Worm (Caenorhabditis elegans): Measurements from ENCODE around the gene evl-20.
A peak's percentile ranks its signal among the peaks of the same experiment; 100 is the strongest.

The evl-20 gene

ce11 chrII:8438791-8439287 lies 5.3 kb upstream of the evl-20 start, which contains the start of gene lips-10:
Gene lips-10 (plus strand): TSS chrII:8439168.
- peak; percentile 21 for TF ChIP-seq nhr-23 (tag; optimal IDR thresholded peaks at IDR 0.05)
- peak; percentile 80 for TF ChIP-seq nhr-25 (tag; optimal IDR thresholded peaks at IDR 0.05)
- no peak for TF ChIP-seq ceh-28 (tag; optimal IDR thresholded peaks at IDR 0.05)

DNA sequence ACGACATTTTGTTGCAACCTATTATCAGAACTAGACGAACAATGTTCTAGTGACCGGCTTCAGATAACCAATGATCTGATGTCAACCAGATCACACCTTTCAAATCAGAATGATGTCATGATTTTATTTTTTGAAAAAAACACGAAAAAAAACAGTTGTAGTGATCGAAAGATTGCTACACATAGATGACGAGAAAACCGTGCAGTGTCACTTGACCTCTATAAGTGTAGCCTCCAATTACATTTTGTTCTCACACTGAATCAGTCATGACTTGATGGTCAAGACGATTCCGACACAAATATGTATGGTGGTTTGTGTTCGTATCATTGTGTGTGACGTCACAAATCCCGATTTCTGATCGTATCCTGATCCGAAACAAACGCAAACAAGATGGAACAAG lies 4.0 kb upstream of the evl-20 start:
- no peak for TF ChIP-seq aly-2 (tag; optimal IDR thresholded peaks at IDR 0.05)
- no peak for TF ChIP-seq hmg-11 (tag; optimal IDR thresholded peaks at IDR 0.05)
- TF ChIP-seq nhr-11 (tag; optimal IDR thresholded peaks at IDR 0.05): no peak
- no peak for TF ChIP-seq egl-5 (tag; optimal IDR thresholded peaks at IDR 0.05)
- TF ChIP-seq tbx-2 (tag; optimal IDR thresholded peaks at IDR 0.05): no peak
- no peak for TF ChIP-seq egl-27 (tag; optimal IDR thresholded peaks at IDR 0.05)
- TF ChIP-seq nhr-25 (tag; optimal IDR thresholded peaks at IDR 0.05): peak; percentile 74
- TF ChIP-seq unc-62 (GFP tag; optimal IDR thresholded peaks at IDR 0.05): no peak
- TF ChIP-seq pqm-1 (tag; optimal IDR thresholded peaks at IDR 0.05): no peak
- TF ChIP-seq nhr-12 (tag; optimal IDR thresholded peaks at IDR 0.05): no peak
- TF ChIP-seq fos-1 (tag; optimal IDR thresholded peaks at IDR 0.05): no peak
- TF ChIP-seq nfya-1 (tag; optimal IDR thresholded peaks at IDR 0.05; ENCODE audit: insufficient read depth): no peak
- TF ChIP-seq ZK546.5 (tag; optimal IDR thresholded peaks at IDR 0.05): no peak
- TF ChIP-seq nhr-23 (tag; optimal IDR thresholded peaks at IDR 0.05): peak; percentile 50
- TF ChIP-seq ceh-82 (tag; optimal IDR thresholded peaks at IDR 0.05): no peak
- peak; percentile 51 for TF ChIP-seq nhr-43 (tag; optimal IDR thresholded peaks at IDR 0.05; ENCODE audit: poor library complexity, severe bottlenecking)
- TF ChIP-seq lin-15B (tag; optimal IDR thresholded peaks at IDR 0.05): no peak
- TF ChIP-seq nhr-77 (tag; optimal IDR thresholded peaks at IDR 0.05): no peak
- no peak for TF ChIP-seq skn-1 (tag; optimal IDR thresholded peaks at IDR 0.05)
- TF ChIP-seq nhr-67 (tag; optimal IDR thresholded peaks at IDR 0.05): no peak
- TF ChIP-seq unc-39 (tag; optimal IDR thresholded peaks at IDR 0.05): no peak
- no peak for TF ChIP-seq ztf-4 (tag; optimal IDR thresholded peaks at IDR 0.05)
- TF ChIP-seq elt-3 (tag; optimal IDR thresholded peaks at IDR 0.05): peak in 1 of 3 experiments; percentile 41
- TF ChIP-seq pha-4 (tag; optimal IDR thresholded peaks at IDR 0.05): no peak

ce11 chrII:8440792-8441191 lies 3.3 kb upstream of the evl-20 start:
- peak; percentile 31 to 79 (median 77) for TF ChIP-seq elt-3 (tag; optimal IDR thresholded peaks at IDR 0.05)
- TF ChIP-seq elt-1 (tag; optimal IDR thresholded peaks at IDR 0.05): peak; percentile 62
- TF ChIP-seq mdl-1 (tag; optimal IDR thresholded peaks at IDR 0.05): peak; percentile 37
- peak; percentile 58 for TF ChIP-seq ama-1 (optimal IDR thresholded peaks at IDR 0.05)
- TF ChIP-seq mml-1 (tag; optimal IDR thresholded peaks at IDR 0.05): no peak
- no peak for TF ChIP-seq fkh-2 (tag; optimal IDR thresholded peaks at IDR 0.05)
- TF ChIP-seq nhr-76 (tag; optimal IDR thresholded peaks at IDR 0.05): peak; percentile 28
- TF ChIP-seq ceh-28 (tag; optimal IDR thresholded peaks at IDR 0.05): peak; percentile 44
- TF ChIP-seq lin-15B (tag; optimal IDR thresholded peaks at IDR 0.05): no peak
- no peak for TF ChIP-seq fkh-10 (GFP tag; optimal IDR thresholded peaks at IDR 0.05)
- TF ChIP-seq nhr-25 (tag; optimal IDR thresholded peaks at IDR 0.05): peak; percentile 83
- no peak for TF ChIP-seq ceh-82 (tag; optimal IDR thresholded peaks at IDR 0.05)
- TF ChIP-seq nhr-43 (tag; optimal IDR thresholded peaks at IDR 0.05; ENCODE audit: poor library complexity, severe bottlenecking): peak; percentile 88
- TF ChIP-seq nhr-23 (tag; optimal IDR thresholded peaks at IDR 0.05): peak; percentile 90
- peak; percentile 21 for TF ChIP-seq unc-62 (GFP tag; optimal IDR thresholded peaks at IDR 0.05)

DNA sequence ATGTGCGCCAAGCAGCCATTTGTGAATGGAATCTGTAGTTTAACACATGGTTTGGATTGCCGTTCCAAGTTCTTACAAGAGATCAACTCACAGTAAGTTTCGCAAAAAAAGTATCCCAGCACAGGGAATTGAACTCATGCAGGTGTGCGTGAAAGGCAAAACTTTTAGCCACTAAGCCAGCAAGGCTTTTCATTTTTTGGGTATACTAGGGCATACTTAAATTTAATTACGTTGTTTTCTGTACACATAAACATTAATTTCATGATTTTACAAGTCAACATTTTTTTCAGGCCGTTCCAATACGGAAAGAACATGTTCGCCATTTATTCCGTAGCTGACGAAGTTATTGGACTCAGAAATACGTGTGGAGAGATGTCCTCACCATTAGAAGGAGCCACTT lies 2.6 kb upstream of the evl-20 start:
- TF ChIP-seq fkh-10 (GFP tag; optimal IDR thresholded peaks at IDR 0.05): no peak
- peak; percentile 6 for TF ChIP-seq nhr-23 (tag; optimal IDR thresholded peaks at IDR 0.05)
- no peak for TF ChIP-seq nhr-76 (tag; optimal IDR thresholded peaks at IDR 0.05)
- peak; percentile 18 for TF ChIP-seq tbx-2 (tag; optimal IDR thresholded peaks at IDR 0.05)
- peak; percentile 33 for TF ChIP-seq nhr-43 (tag; optimal IDR thresholded peaks at IDR 0.05; ENCODE audit: poor library complexity, severe bottlenecking)

ce11 chrII:8442176-8442575 lies 1.9 kb upstream of the evl-20 start:
- TF ChIP-seq fos-1 (tag; optimal IDR thresholded peaks at IDR 0.05) (no peak), ceh-28 (tag; optimal IDR thresholded peaks at IDR 0.05) (no peak), egl-27 (tag; optimal IDR thresholded peaks at IDR 0.05) (no peak), nhr-237 (tag; optimal IDR thresholded peaks at IDR 0.05) (no peak), nhr-77 (tag; optimal IDR thresholded peaks at IDR 0.05) (no peak), unc-62 (GFP tag; optimal IDR thresholded peaks at IDR 0.05) (no peak), fkh-2 (tag; optimal IDR thresholded peaks at IDR 0.05) (no peak), tbx-2 (tag; optimal IDR thresholded peaks at IDR 0.05) (no peak), lin-39 (tag; optimal IDR thresholded peaks at IDR 0.05) (peak; percentile 52), nhr-25 (tag; optimal IDR thresholded peaks at IDR 0.05) (peak; percentile 27), hmg-11 (tag; optimal IDR thresholded peaks at IDR 0.05) (peak; percentile 78), elt-3 (tag; optimal IDR thresholded peaks at IDR 0.05) (no peak), nfya-1 (tag; optimal IDR thresholded peaks at IDR 0.05; ENCODE audit: insufficient read depth) (peak; percentile 66), ZK546.5 (tag; optimal IDR thresholded peaks at IDR 0.05) (no peak), nhr-76 (tag; optimal IDR thresholded peaks at IDR 0.05) (no peak), mdl-1 (tag; optimal IDR thresholded peaks at IDR 0.05) (no peak), jun-1 (tag; optimal IDR thresholded peaks at IDR 0.05) (no peak), elt-1 (tag; optimal IDR thresholded peaks at IDR 0.05) (no peak), pqm-1 (tag; optimal IDR thresholded peaks at IDR 0.05) (no peak), ztf-4 (tag; optimal IDR thresholded peaks at IDR 0.05) (no peak), pha-4 (tag; optimal IDR thresholded peaks at IDR 0.05) (no peak), nhr-43 (tag; optimal IDR thresholded peaks at IDR 0.05; ENCODE audit: poor library complexity, severe bottlenecking) (peak; percentile 78), nhr-11 (tag; optimal IDR thresholded peaks at IDR 0.05) (no peak), nhr-67 (tag; optimal IDR thresholded peaks at IDR 0.05) (no peak), ztf-11 (tag; optimal IDR thresholded peaks at IDR 0.05) (no peak), nhr-23 (tag; optimal IDR thresholded peaks at IDR 0.05) (peak; percentile 53), sea-2 (GFP tag; optimal IDR thresholded peaks at IDR 0.05) (no peak), R02D3.7 (tag; optimal IDR thresholded peaks at IDR 0.05) (peak; percentile 7), lin-15B (tag; optimal IDR thresholded peaks at IDR 0.05) (peak; percentile 17), snpc-4 (tag; optimal IDR thresholded peaks at IDR 0.05) (peak; percentile 73), ceh-9 (tag; optimal IDR thresholded peaks at IDR 0.05) (no peak)

All from whole organism, L3 larva.